Worm (Caenorhabditis elegans) whole organism, early embryonic: Measurements from ENCODE around the gene W09D6.4.

ENCODE experiments used
- flt-1 ChIP-seq: fragments of 200-800 bp; sonication (Bioruptor generic); IDR thresholded peaks from 2 replicates; pipeline ENCODE4 v1.3.6; 2022; ENCODE audit warnings: missing genetic modification characterization, missing compliant biosample characterization
- scrt-1 ChIP-seq: fragments of 200-800 bp; sonication (Bioruptor generic); IDR thresholded peaks from 2 replicates; pipeline ENCODE4 v1.3.6; 2022; ENCODE audit warnings: missing genetic modification characterization, missing compliant biosample characterization

- TF ChIP-seq flt-1 (GFP tag; lab: Robert Waterston, UW) (no peak), scrt-1 (GFP tag; lab: Robert Waterston, UW) (no peak)
These were observed 11.0 kb upstream of the W09D6.4 start, which contains the start of gene W09D6.1 for ce11 chrIII:11068553-11068952.
